Fruit fly (Drosophila melanogaster) whole organism, embryonic: ENCODE results near the gene RpS28a.

Source experiments
- Awh ChIP-seq: fragments of 200-800 bp; sonication (Bioruptor generic); IDR thresholded peaks from 2 replicates; pipeline ENCODE4, ENCODE4 v1.3.6; 2022; ENCODE audit warnings: missing biosample characterization, missing genetic modification characterization
- BEAF-32 ChIP-seq: fragments of 200-800 bp; sonication (Bioruptor generic); optimal IDR thresholded peaks from 3 replicates; lab custom pipeline; 2017; ENCODE audit warnings: missing biosample characterization, missing genetic modification characterization, mild to moderate bottlenecking, moderate library complexity, missing genetic modification reagents
- Blimp-1 ChIP-seq: fragments of 200-800 bp; sonication (Bioruptor generic); optimal IDR thresholded peaks from 3 replicates; lab custom pipeline; 2018; ENCODE audit warnings: missing biosample characterization, missing genetic modification characterization, mild to moderate bottlenecking, moderate library complexity, missing genetic modification reagents
- CG1024 ChIP-seq: fragments of 200-800 bp; sonication (Bioruptor generic); IDR thresholded peaks from 2 replicates; pipeline ENCODE4 v1.3.6; 2022; ENCODE audit warnings: missing biosample characterization, missing genetic modification characterization
- CG12071 ChIP-seq: fragments of 200-800 bp; sonication (Bioruptor generic); optimal IDR thresholded peaks from 3 replicates; lab custom pipeline; 2018; ENCODE audit warnings: missing biosample characterization, mild to moderate bottlenecking, missing genetic modification characterization
- CG12659 ChIP-seq: fragments of 200-800 bp; sonication (Bioruptor generic); optimal IDR thresholded peaks from 3 replicates; lab custom pipeline; 2017; ENCODE audit warnings: mild to moderate bottlenecking, missing biosample characterization, missing genetic modification reagents, missing genetic modification characterization
- CG14441 ChIP-seq: fragments of 200-800 bp; sonication (Bioruptor generic); IDR thresholded peaks from 2 replicates; pipeline ENCODE4 v1.3.6; 2022; ENCODE audit warnings: missing biosample characterization, missing genetic modification characterization
- CG14860 ChIP-seq: fragments of 200-800 bp; sonication (Bioruptor generic); IDR thresholded peaks from 3 replicates; pipeline ENCODE4 v1.3.6; 2022; ENCODE audit warnings: missing biosample characterization, missing genetic modification characterization; ENCODE audit not compliant: partially characterized antibody
- CG17385 ChIP-seq: fragments of 200-800 bp; sonication (Bioruptor generic); optimal IDR thresholded peaks from 3 replicates; lab custom pipeline; 2018; ENCODE audit warnings: missing biosample characterization, mild to moderate bottlenecking, missing genetic modification characterization
- CG2678 ChIP-seq: fragments of 200-800 bp; sonication (Bioruptor generic); optimal IDR thresholded peaks from 3 replicates; lab custom pipeline; 2019; ENCODE audit warnings: missing biosample characterization, mild to moderate bottlenecking, missing genetic modification characterization, moderate library complexity
- CG2889 ChIP-seq: fragments of 200-800 bp; sonication (Bioruptor generic); IDR thresholded peaks from 3 replicates; pipeline ENCODE4 v1.3.6; 2022; ENCODE audit warnings: missing biosample characterization, missing genetic modification characterization
- CG3065 ChIP-seq: fragments of 200-800 bp; sonication (Bioruptor generic); optimal IDR thresholded peaks from 2 replicates; lab custom pipeline; 2016; ENCODE audit warnings: missing biosample characterization, missing genetic modification characterization
- CG3726 ChIP-seq: fragments of 200-800 bp; sonication (Bioruptor generic); IDR thresholded peaks from 3 replicates; pipeline ENCODE4, ENCODE4 v1.3.6; 2022; ENCODE audit warnings: missing biosample characterization, missing genetic modification characterization
- CG4730 ChIP-seq: fragments of 200-800 bp; sonication (Bioruptor generic); IDR thresholded peaks from 2 replicates; pipeline ENCODE4 v1.3.6; 2022; ENCODE audit warnings: missing biosample characterization, missing genetic modification characterization
- CG4854 ChIP-seq: fragments of 200-800 bp; sonication (Bioruptor generic); optimal IDR thresholded peaks from 2 replicates; lab custom pipeline; 2016; ENCODE audit warnings: missing biosample characterization, missing genetic modification characterization, inconsistent platforms
- CG6689 ChIP-seq: fragments of 200-800 bp; sonication (Bioruptor generic); IDR thresholded peaks from 2 replicates; pipeline ENCODE4 v1.3.6; 2022; ENCODE audit warnings: missing biosample characterization, missing genetic modification characterization
- CG9437 ChIP-seq: fragments of 200-800 bp; sonication (Bioruptor generic); optimal IDR thresholded peaks from 2 replicates; lab custom pipeline; 2018; ENCODE audit warnings: missing biosample characterization, mild to moderate bottlenecking, missing genetic modification characterization
- CTCF ChIP-seq: fragments of 200-800 bp; sonication (Bioruptor generic); optimal IDR thresholded peaks from 2 replicates; lab custom pipeline; 2017; ENCODE audit warnings: missing biosample characterization, mild to moderate bottlenecking, missing genetic modification characterization, moderate library complexity
- Doc2 ChIP-seq: fragments of 200-800 bp; sonication (Bioruptor generic); IDR thresholded peaks from 2 replicates; pipeline ENCODE4 v1.3.6; 2022; ENCODE audit warnings: missing biosample characterization, missing genetic modification characterization
- Drgx ChIP-seq: fragments of 200-800 bp; sonication (Bioruptor generic); IDR thresholded peaks from 2 replicates; pipeline ENCODE4 v1.3.6; 2022; ENCODE audit warnings: missing biosample characterization, missing genetic modification characterization
- HLH54F ChIP-seq: fragments of 200-800 bp; sonication (Bioruptor generic); optimal IDR thresholded peaks from 3 replicates; lab custom pipeline; 2016; ENCODE audit warnings: missing biosample characterization, missing genetic modification characterization
- Hey ChIP-seq: fragments of 200-800 bp; sonication (Bioruptor generic); optimal IDR thresholded peaks from 3 replicates; lab custom pipeline; 2018; ENCODE audit warnings: missing biosample characterization, mild to moderate bottlenecking, missing genetic modification characterization
- Kr ChIP-seq: fragments of 200-800 bp; sonication (Bioruptor generic); optimal IDR thresholded peaks from 2 replicates; lab custom pipeline; 2017; ENCODE audit warnings: missing biosample characterization, mild to moderate bottlenecking, missing genetic modification characterization
- Meics ChIP-seq: fragments of 200-800 bp; sonication (Bioruptor generic); optimal IDR thresholded peaks from 2 replicates; lab custom pipeline; 2017; ENCODE audit warnings: missing biosample characterization, mild to moderate bottlenecking, missing genetic modification characterization
- Myb ChIP-seq: fragments of 200-800 bp; sonication (Bioruptor generic); optimal IDR thresholded peaks from 2 replicates; lab custom pipeline; 2016; ENCODE audit warnings: missing biosample characterization, missing genetic modification characterization
- NFAT ChIP-seq: fragments of 200-800 bp; sonication (Bioruptor generic); IDR thresholded peaks from 2 replicates; pipeline ENCODE4 v1.3.6; 2022; ENCODE audit warnings: missing biosample characterization, missing genetic modification characterization
- Oli ChIP-seq: fragments of 200-800 bp; sonication (Bioruptor generic); optimal IDR thresholded peaks from 2 replicates; lab custom pipeline; 2018; ENCODE audit warnings: missing biosample characterization, mild to moderate bottlenecking, missing genetic modification characterization, moderate library complexity
- Pdp1 ChIP-seq, 2 experiments: fragments of 200-800 bp; sonication (Bioruptor generic); optimal IDR thresholded peaks; 3 replicates each; lab custom pipeline; 2016; ENCODE audit warnings: missing biosample characterization in 2 of 2, missing genetic modification characterization in 2 of 2, mild to moderate bottlenecking in 1 of 2, moderate library complexity in 1 of 2
- Ravus ChIP-seq: fragments of 200-800 bp; sonication (Bioruptor generic); IDR thresholded peaks from 2 replicates; pipeline ENCODE4 v1.3.6; 2022; ENCODE audit warnings: missing biosample characterization, missing genetic modification characterization
- Side ChIP-seq: fragments of 200-800 bp; sonication (Bioruptor generic); optimal IDR thresholded peaks from 2 replicates; lab custom pipeline; 2016; ENCODE audit warnings: missing biosample characterization, missing genetic modification characterization
- Sin3A ChIP-seq: fragments of >200 bp; optimal IDR thresholded peaks from 2 replicates; lab custom pipeline; 2018
- Xbp1 ChIP-seq: fragments of 200-800 bp; sonication (Bioruptor generic); optimal IDR thresholded peaks from 3 replicates; lab custom pipeline; 2016; ENCODE audit warnings: missing biosample characterization, mild to moderate bottlenecking, missing genetic modification characterization
- ash1 ChIP-seq: fragments of 200-800 bp; sonication (Bioruptor generic); optimal IDR thresholded peaks from 2 replicates; lab custom pipeline; 2018; ENCODE audit warnings: missing biosample characterization, mild to moderate bottlenecking, missing genetic modification characterization
- bcd ChIP-seq: fragments of 200-800 bp; sonication (Bioruptor generic); optimal IDR thresholded peaks from 2 replicates; lab custom pipeline; 2017; ENCODE audit warnings: missing biosample characterization, mild to moderate bottlenecking, missing genetic modification characterization
- bowl ChIP-seq: fragments of 200-800 bp; sonication (Bioruptor generic); IDR thresholded peaks from 2 replicates; pipeline ENCODE4 v1.3.6; 2022; ENCODE audit warnings: missing biosample characterization, missing genetic modification characterization
- corto ChIP-seq: fragments of 200-800 bp; sonication (Bioruptor generic); optimal IDR thresholded peaks from 2 replicates; lab custom pipeline; 2016; ENCODE audit warnings: missing biosample characterization, mild to moderate bottlenecking, missing genetic modification characterization, moderate library complexity
- ewg ChIP-seq: fragments of 200-800 bp; sonication (Bioruptor generic); optimal IDR thresholded peaks from 3 replicates; lab custom pipeline; 2017; ENCODE audit warnings: mild to moderate bottlenecking, missing biosample characterization, missing genetic modification reagents, missing genetic modification characterization
- gsb-n ChIP-seq: fragments of 200-800 bp; sonication (Bioruptor generic); optimal IDR thresholded peaks from 3 replicates; lab custom pipeline; 2018; ENCODE audit warnings: missing biosample characterization, mild to moderate bottlenecking, missing genetic modification characterization
- ind ChIP-seq: fragments of 200-800 bp; sonication (Bioruptor generic); optimal IDR thresholded peaks from 3 replicates; lab custom pipeline; 2016; ENCODE audit warnings: missing biosample characterization, missing genetic modification characterization
- knrl ChIP-seq: fragments of 200-800 bp; sonication (Bioruptor generic); IDR thresholded peaks from 3 replicates; pipeline ENCODE4 v1.3.6; 2022; ENCODE audit warnings: missing biosample characterization, missing genetic modification characterization; ENCODE audit not compliant: partially characterized antibody
- lab ChIP-seq: fragments of 200-800 bp; sonication (Bioruptor generic); optimal IDR thresholded peaks from 3 replicates; lab custom pipeline; 2017; ENCODE audit warnings: missing biosample characterization, missing genetic modification characterization, mild to moderate bottlenecking, moderate library complexity, missing genetic modification reagents
- mam ChIP-seq: fragments of 200-800 bp; sonication (Bioruptor generic); optimal IDR thresholded peaks from 3 replicates; lab custom pipeline; 2016; ENCODE audit warnings: missing biosample characterization, missing genetic modification characterization
- pzg ChIP-seq: fragments of 200-800 bp; sonication (Bioruptor generic); optimal IDR thresholded peaks from 3 replicates; lab custom pipeline; 2018; ENCODE audit warnings: missing biosample characterization, mild to moderate bottlenecking, missing genetic modification characterization, moderate library complexity
- ranshi ChIP-seq: fragments of 200-800 bp; sonication (Bioruptor generic); IDR thresholded peaks from 2 replicates; pipeline ENCODE4 v1.3.6; 2022; ENCODE audit warnings: missing biosample characterization, missing genetic modification characterization
- run ChIP-seq: fragments of 200-800 bp; sonication (Bioruptor generic); optimal IDR thresholded peaks from 3 replicates; lab custom pipeline; 2018; ENCODE audit warnings: missing biosample characterization, mild to moderate bottlenecking, missing genetic modification characterization
- sc ChIP-seq, 3 experiments: fragments of >200 bp in 2 of 3; fragments of 200-800 bp in 1 of 3; sonication (Bioruptor generic) in 1 of 3; optimal IDR thresholded peaks; 2 replicates in 2 of 3; 3 replicates in 1 of 3; lab custom pipeline; 2017; ENCODE audit warnings: mild to moderate bottlenecking in 1 of 3, missing biosample characterization in 1 of 3, missing genetic modification characterization in 1 of 3, missing genetic modification reagents in 1 of 3
- sr ChIP-seq: fragments of 200-800 bp; sonication (Bioruptor generic); IDR thresholded peaks from 3 replicates; pipeline ENCODE4 v1.3.6; 2022; ENCODE audit warnings: missing biosample characterization, missing genetic modification characterization
- wdn ChIP-seq: fragments of 200-800 bp; sonication (Bioruptor generic); IDR thresholded peaks from 2 replicates; pipeline ENCODE4 v1.3.6; 2022; ENCODE audit warnings: missing biosample characterization, missing genetic modification characterization
- zf30C ChIP-seq: fragments of 200-800 bp; sonication (Bioruptor generic); optimal IDR thresholded peaks from 3 replicates; lab custom pipeline; 2018; ENCODE audit warnings: missing biosample characterization, mild to moderate bottlenecking, missing genetic modification characterization

The RpS28a gene

dm6 chr3R:30021559-30022451 is 643 bp downstream of the RpS28a start, which contains the start of gene Mgat2 (continued):
- TF ChIP-seq run (tag; lab: Kevin White, UChicago) (no peak), CG6689 (no peak), HLH54F (no peak), zf30C (GFP tag; lab: Kevin White, UChicago) (no peak), CG17385 (GFP tag; lab: Kevin White, UChicago) (peak; percentile 20), Oli (tag; lab: Kevin White, UChicago) (no peak), CG1024 (no peak; the same call in 1 of the 2 replicates), Kr (GFP tag; lab: Kevin White, UChicago) (no peak), Blimp-1 (peak; percentile 100), Hey (tag; lab: Kevin White, UChicago) (no peak), bcd (GFP tag; lab: Kevin White, UChicago) (no peak), CG12659 (peak; percentile 29), Myb (GFP tag; lab: Kevin White, UChicago) (no peak), ewg (GFP tag; lab: Kevin White, UChicago) (no peak), Pdp1 (GFP tag; optimal IDR thresholded peaks at IDR 0.05; lab: Kevin White, UChicago) (peak in 1 of 2 experiments; percentile 18), CG3726 (GFP tag; lab: Robert Waterston, UW) (no peak), CG14441 (GFP tag; lab: Robert Waterston, UW) (no peak), CG2678 (tag; lab: Kevin White, UChicago) (no peak), ind (GFP tag; lab: Kevin White, UChicago) (no peak), Doc2 (no peak), ranshi (GFP tag; lab: Robert Waterston, UW) (no peak; the same call in 1 of the 2 replicates), Meics (GFP tag; lab: Kevin White, UChicago) (no peak), CG4730 (GFP tag; lab: Robert Waterston, UW) (no peak), BEAF-32 (GFP tag; lab: Kevin White, UChicago) (peak; percentile 90), Xbp1 (GFP tag; lab: Kevin White, UChicago) (no peak), Side (peak; percentile 63), pzg (GFP tag; lab: Kevin White, UChicago) (peak; percentile 24), CG2889 (GFP tag; lab: Robert Waterston, UW) (no peak), Ravus (GFP tag; lab: Robert Waterston, UW) (no peak), bowl (peak; percentile 53; the same call in 1 of the 2 replicates), mam (no peak), lab (GFP tag; lab: Kevin White, UChicago) (peak; percentile 56), Drgx (GFP tag; lab: Robert Waterston, UW) (peak; percentile 46), Awh (peak; percentile 67; the same call in 1 of the 2 replicates), CG14860 (GFP tag; lab: Robert Waterston, UW) (peak; percentile 71), knrl (GFP tag; lab: Robert Waterston, UW) (peak; percentile 81; the same call in 2 of the 3 replicates), CG3065 (GFP tag; lab: Kevin White, UChicago) (no peak), CG12071 (GFP tag; lab: Kevin White, UChicago) (peak; percentile 44), Sin3A (lab: Kevin White, UChicago) (no peak), wdn (GFP tag; lab: Robert Waterston, UW) (no peak), CG4854 (no peak), NFAT (GFP tag; lab: Robert Waterston, UW) (no peak), CTCF (GFP tag; lab: Kevin White, UChicago) (no peak), sc (optimal IDR thresholded peaks at IDR 0.05; lab: Kevin White, UChicago) (no peak), sc (GFP tag; optimal IDR thresholded peaks at IDR 0.05; lab: Kevin White, UChicago) (no peak), CG9437 (GFP tag; lab: Kevin White, UChicago) (no peak), corto (GFP tag; lab: Kevin White, UChicago) (no peak), ash1 (peak; percentile 62), sr (GFP tag; lab: Robert Waterston, UW) (0 out of 3 replicates have a peak, but pooled peaks have one; percentile 35), gsb-n (tag; lab: Kevin White, UChicago) (peak; percentile 33)
